Worm (Caenorhabditis elegans) whole organism, L2 larva: ENCODE data around the gene suf-1.

ENCODE experiments used
- blmp-1 ChIP-seq: sonication (generic microtip); optimal IDR thresholded peaks from 2 replicates; lab custom pipeline; 2017; ENCODE audit warnings: missing genetic modification characterization, mild to moderate bottlenecking, missing compliant biosample characterization, antibody characterized with exemption, moderate library complexity; ENCODE audit not compliant: insufficient read depth
- nhr-10 ChIP-seq: sonication (generic microtip); optimal IDR thresholded peaks from 2 replicates; lab custom pipeline; 2017; ENCODE audit warnings: missing biosample characterization, missing genetic modification characterization
- nhr-21 ChIP-seq: fragments of 150-350 bp; optimal IDR thresholded peaks from 2 replicates; lab custom pipeline; 2014; ENCODE audit warnings: missing biosample characterization, missing genetic modification characterization
- nhr-25 ChIP-seq: fragments of 150-350 bp; sonication (generic microtip); optimal IDR thresholded peaks from 3 replicates; lab custom pipeline; 2014; ENCODE audit warnings: missing biosample characterization, missing genetic modification characterization
- unc-62 ChIP-seq: fragments of 150-350 bp; optimal IDR thresholded peaks from 2 replicates; lab custom pipeline; 2014; ENCODE audit warnings: missing biosample characterization, missing genetic modification reagents, missing genetic modification characterization

ce11 chrII:8637615-8638014, 34.0 kb downstream of the suf-1 start, which contains the start of gene vab-9:
- TF ChIP-seq unc-62 = no peak
- TF ChIP-seq nhr-21 = no peak
- TF ChIP-seq nhr-10 (tag; lab: Kevin White, UChicago) = no peak
- TF ChIP-seq nhr-25 = no peak
- no peak for TF ChIP-seq blmp-1 (tag; lab: Kevin White, UChicago)
